Fruit fly (Drosophila melanogaster): ENCODE data around the gene Schip1.

The Schip1 gene

dm6 chr2L:10341405-10341804, 10.5 kb upstream of the Schip1 start, which contains the start of gene CG31715:
Gene CG31715 (plus strand): TSS chr2L:10341616.
- TF ChIP-seq h (GFP tag; optimal IDR thresholded peaks at IDR 0.05) (peak; percentile 20), HLH106 (tag; optimal IDR thresholded peaks at IDR 0.05) (peak; percentile 6), woc (GFP tag; optimal IDR thresholded peaks at IDR 0.05) (peak; percentile 35), brk (GFP tag; optimal IDR thresholded peaks at IDR 0.05) (peak; percentile 60), foxo (GFP tag; optimal IDR thresholded peaks at IDR 0.05) (peak in 1 of 2 experiments; percentile 48), pan (optimal IDR thresholded peaks at IDR 0.05) (no peak), Vsx2 (GFP tag; optimal IDR thresholded peaks at IDR 0.05; ENCODE audit: partially characterized antibody) (no peak), rgr (GFP tag; optimal IDR thresholded peaks at IDR 0.05) (peak; percentile 64), ey (GFP tag; optimal IDR thresholded peaks at IDR 0.05) (peak; percentile 9), psq (GFP tag; optimal IDR thresholded peaks at IDR 0.05) (peak; percentile 13), Hr83 (GFP tag; optimal IDR thresholded peaks at IDR 0.05; ENCODE audit: poor library complexity, severe bottlenecking) (peak; percentile 32), Hnf4 (GFP tag; optimal IDR thresholded peaks at IDR 0.05) (peak; percentile 21), dsf (GFP tag; optimal IDR thresholded peaks at IDR 0.05; ENCODE audit: borderline replicate concordance) (peak; percentile 9), CG32264 (GFP tag; optimal IDR thresholded peaks at IDR 0.05) (no peak)

dm6 chr2L:10339841-10340240, 8.9 kb upstream of the Schip1 start:
- TF ChIP-seq Sp1 (GFP tag; optimal IDR thresholded peaks at IDR 0.05): no peak
- no peak for TF ChIP-seq HLH106 (tag; optimal IDR thresholded peaks at IDR 0.05)
- no peak for TF ChIP-seq jim (GFP tag; optimal IDR thresholded peaks at IDR 0.05)
- no peak for TF ChIP-seq foxo (GFP tag; optimal IDR thresholded peaks at IDR 0.05)
- no peak for TF ChIP-seq Mio (GFP tag; optimal IDR thresholded peaks at IDR 0.05)
- TF ChIP-seq Rel (GFP tag; optimal IDR thresholded peaks at IDR 0.05): no peak
- TF ChIP-seq Rel (tag; optimal IDR thresholded peaks at IDR 0.05): no peak
- no peak for TF ChIP-seq sage (GFP tag; optimal IDR thresholded peaks at IDR 0.05)
- TF ChIP-seq lola (GFP tag; optimal IDR thresholded peaks at IDR 0.05): no peak
- no peak for TF ChIP-seq tai (GFP tag; optimal IDR thresholded peaks at IDR 0.05)
- no peak for TF ChIP-seq dmrt93B (GFP tag; optimal IDR thresholded peaks at IDR 0.05)
- TF ChIP-seq fru (GFP tag; optimal IDR thresholded peaks at IDR 0.05): no peak
- TF ChIP-seq Hr83 (GFP tag; optimal IDR thresholded peaks at IDR 0.05; ENCODE audit: poor library complexity, severe bottlenecking): no peak
- TF ChIP-seq rgr (GFP tag; optimal IDR thresholded peaks at IDR 0.05): no peak
- TF ChIP-seq brk (GFP tag; optimal IDR thresholded peaks at IDR 0.05): no peak
- no peak for TF ChIP-seq Hnf4 (GFP tag; optimal IDR thresholded peaks at IDR 0.05)

- TF ChIP-seq Abd-B (GFP tag; optimal IDR thresholded peaks at IDR 0.05) (no peak), sv (GFP tag; optimal IDR thresholded peaks at IDR 0.05) (peak; percentile 4), Rel (GFP tag; optimal IDR thresholded peaks at IDR 0.05) (no peak), Rel (tag; optimal IDR thresholded peaks at IDR 0.05) (peak; percentile 19), h (GFP tag; optimal IDR thresholded peaks at IDR 0.05) (peak; percentile 46), HLH106 (tag; optimal IDR thresholded peaks at IDR 0.05) (peak; percentile 20), jim (GFP tag; optimal IDR thresholded peaks at IDR 0.05) (no peak), Dfd (GFP tag; optimal IDR thresholded peaks at IDR 0.05) (no peak), CG9705 (GFP tag; optimal IDR thresholded peaks at IDR 0.05) (no peak), foxo (GFP tag; optimal IDR thresholded peaks at IDR 0.05) (peak in 1 of 2 experiments; percentile 57), Hnf4 (GFP tag; optimal IDR thresholded peaks at IDR 0.05) (peak; percentile 28), usp (GFP tag; optimal IDR thresholded peaks at IDR 0.05) (no peak), Hr83 (GFP tag; optimal IDR thresholded peaks at IDR 0.05; ENCODE audit: poor library complexity, severe bottlenecking) (peak; percentile 71), Mio (GFP tag; optimal IDR thresholded peaks at IDR 0.05) (no peak), Sp1 (GFP tag; optimal IDR thresholded peaks at IDR 0.05) (peak; percentile 19), Dif (GFP tag; optimal IDR thresholded peaks at IDR 0.05; ENCODE audit: partially characterized antibody) (no peak), fru (GFP tag; optimal IDR thresholded peaks at IDR 0.05) (no peak), pan (optimal IDR thresholded peaks at IDR 0.05) (no peak), Vsx2 (GFP tag; optimal IDR thresholded peaks at IDR 0.05; ENCODE audit: partially characterized antibody) (no peak), brk (GFP tag; optimal IDR thresholded peaks at IDR 0.05) (no peak), psq (GFP tag; optimal IDR thresholded peaks at IDR 0.05) (no peak), OdsH (GFP tag; optimal IDR thresholded peaks at IDR 0.05) (peak; percentile 24), Jra (GFP tag; optimal IDR thresholded peaks at IDR 0.05) (no peak), dmrt93B (GFP tag; optimal IDR thresholded peaks at IDR 0.05) (no peak), CrebA (GFP tag; optimal IDR thresholded peaks at IDR 0.05; ENCODE audit: borderline replicate concordance) (no peak), br (GFP tag; optimal IDR thresholded peaks at IDR 0.05) (no peak), lola (GFP tag; optimal IDR thresholded peaks at IDR 0.05) (no peak), dsf (GFP tag; optimal IDR thresholded peaks at IDR 0.05; ENCODE audit: borderline replicate concordance) (no peak), tai (GFP tag; optimal IDR thresholded peaks at IDR 0.05) (no peak), ey (GFP tag; optimal IDR thresholded peaks at IDR 0.05) (no peak), GATAd (GFP tag; optimal IDR thresholded peaks at IDR 0.05) (no peak), rgr (GFP tag; optimal IDR thresholded peaks at IDR 0.05) (peak; percentile 48), dl (GFP tag; optimal IDR thresholded peaks at IDR 0.05; ENCODE audit: insufficient read depth in 1 of 2, partially characterized antibody in 2 of 2) (no peak), Myc (optimal IDR thresholded peaks at IDR 0.05) (no peak), woc (GFP tag; optimal IDR thresholded peaks at IDR 0.05) (peak; percentile 76), Hr78 (GFP tag; optimal IDR thresholded peaks at IDR 0.05) (peak; percentile 78), CG32264 (GFP tag; optimal IDR thresholded peaks at IDR 0.05) (no peak), sage (GFP tag; optimal IDR thresholded peaks at IDR 0.05) (peak; percentile 30), N (GFP tag; optimal IDR thresholded peaks at IDR 0.05) (peak; percentile 97)
These were observed 8.4 kb upstream of the Schip1 start, which contains the start of gene SamDC for dm6 chr2L:10339212-10339721. Gene SamDC (plus strand): TSS chr2L:10339457.
